Fruit fly (Drosophila melanogaster): ENCODE results near the gene CG5199.
A peak's percentile ranks its signal among the peaks of the same experiment; 100 is the strongest.

CG5199 gene

DNA sequence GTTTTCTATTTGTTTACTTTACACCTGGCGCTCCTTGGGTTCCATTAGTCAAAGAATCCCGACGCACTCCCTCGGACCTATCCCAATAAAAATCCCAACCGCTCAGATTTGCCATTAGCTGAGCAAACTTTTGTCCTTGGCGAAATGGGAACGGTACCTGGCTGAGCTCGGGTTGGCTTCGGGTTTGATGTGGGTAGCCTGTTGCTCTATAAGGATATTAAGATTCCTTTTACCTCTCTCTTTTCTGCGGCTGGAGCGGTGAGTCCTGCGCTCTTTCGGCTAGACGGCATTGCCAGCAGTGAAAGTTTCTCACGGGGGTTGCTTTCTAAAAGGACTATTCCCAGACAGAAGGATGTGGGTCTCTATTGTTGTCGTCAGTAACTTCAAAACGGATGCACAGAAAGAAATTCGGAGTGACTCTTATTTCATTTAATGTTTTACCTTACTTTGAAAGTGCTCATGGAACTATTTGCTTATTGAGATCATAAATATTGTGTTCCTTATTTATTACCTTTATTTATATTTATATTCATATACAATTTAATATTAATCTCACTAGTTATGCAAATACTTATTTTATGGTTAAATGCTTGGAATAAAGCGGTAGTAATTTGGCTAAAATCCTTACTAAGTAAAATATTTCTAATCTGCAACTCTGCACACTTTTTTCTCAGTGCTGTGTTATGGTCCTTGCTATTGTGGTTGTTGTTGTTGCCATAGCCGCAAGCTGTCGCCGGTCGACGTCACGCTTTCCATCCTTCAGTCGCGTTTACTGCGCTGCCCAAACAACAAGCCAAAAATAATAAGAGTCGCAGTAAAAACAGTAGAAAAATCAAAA is 10.8 kb downstream of the CG5199 start, which contains the start of gene CG5910 (continued):
- peak; percentile 78 for TF ChIP-seq Spps (tag; optimal IDR thresholded peaks at IDR 0.05)
- TF ChIP-seq Drgx (GFP tag; IDR thresholded peaks at IDR 0.05), result no peak
- TF ChIP-seq B-H2 (GFP tag; optimal IDR thresholded peaks at IDR 0.05), result peak; percentile 78
- TF ChIP-seq CG3847 (GFP tag; IDR thresholded peaks at IDR 0.05), result peak; percentile 80
- TF ChIP-seq scrt (GFP tag; optimal IDR thresholded peaks at IDR 0.05), result peak; percentile 98
- no peak for TF ChIP-seq CG12744 (GFP tag; optimal IDR thresholded peaks at IDR 0.05)

- TF ChIP-seq sr (GFP tag; IDR thresholded peaks at IDR 0.05) (peak; percentile 98), cwo (GFP tag; optimal IDR thresholded peaks at IDR 0.05) (peak; percentile 17), CG11247 (GFP tag; IDR thresholded peaks at IDR 0.05) (0 out of 2 replicates have a peak, but pooled peaks have one; percentile 9), Rfx (GFP tag; IDR thresholded peaks at IDR 0.05) (0 out of 2 replicates have a peak, but pooled peaks have one; percentile 5), CG17802 (tag; optimal IDR thresholded peaks at IDR 0.05) (no peak), CG12769 (tag; optimal IDR thresholded peaks at IDR 0.05) (peak; percentile 92), gro (GFP tag; optimal IDR thresholded peaks at IDR 0.05) (peak; percentile 37), nerfin-1 (tag; optimal IDR thresholded peaks at IDR 0.05) (no peak), Ptx1 (GFP tag; IDR thresholded peaks at IDR 0.05) (0 out of 2 replicates have a peak, but pooled peaks have one; percentile 5), CG12236 (GFP tag; optimal IDR thresholded peaks at IDR 0.05) (no peak), CG4424 (GFP tag; optimal IDR thresholded peaks at IDR 0.05) (no peak), chinmo (GFP tag; IDR thresholded peaks at IDR 0.05; ENCODE audit: partially characterized antibody) (peak; percentile 30; the same call in 1 of the 4 replicates), nau (GFP tag; optimal IDR thresholded peaks at IDR 0.05) (peak; percentile 92), crol (GFP tag; IDR thresholded peaks at IDR 0.05) (peak; percentile 25; the same call in 1 of the 2 replicates), CG4328 (GFP tag; optimal IDR thresholded peaks at IDR 0.05) (peak; percentile 44), sd (tag; optimal IDR thresholded peaks at IDR 0.05) (peak; percentile 5), CG10543 (GFP tag; optimal IDR thresholded peaks at IDR 0.05) (peak; percentile 53), Med (GFP tag) (peak; percentile 74), mirr (GFP tag; optimal IDR thresholded peaks at IDR 0.05) (peak; percentile 53)
Observed at dm6 chr3L:20440902-20441429, 11.7 kb downstream of the CG5199 start.

DNA sequence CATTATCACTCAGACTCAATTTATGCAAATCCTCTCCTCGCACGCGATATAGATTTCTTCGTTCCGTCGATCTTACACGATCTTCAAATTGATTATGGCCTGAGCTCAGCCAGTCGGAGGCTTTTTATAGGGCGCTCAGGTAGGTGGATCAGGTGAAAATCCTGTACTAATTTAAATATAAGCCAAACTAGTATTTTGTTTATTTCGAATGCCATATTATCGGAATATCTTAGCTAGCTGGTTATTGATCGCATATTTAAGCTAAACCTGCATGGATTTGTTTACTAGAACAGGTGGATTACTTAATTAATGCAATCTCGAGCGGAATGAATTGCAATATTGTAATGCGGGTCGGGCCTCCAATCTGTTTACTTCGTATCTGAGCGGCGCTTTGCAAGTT is 12.9 kb downstream of the CG5199 start, which contains the start of gene Hpd:
TSS of gene Hpd (minus strand) at position 101 of the 400 bp plus-strand sequence.
- TF ChIP-seq Max (GFP tag; optimal IDR thresholded peaks at IDR 0.05) (no peak), CG4730 (GFP tag; IDR thresholded peaks at IDR 0.05) (no peak), chinmo (GFP tag; IDR thresholded peaks at IDR 0.05; ENCODE audit: partially characterized antibody) (0 out of 4 replicates have a peak, but pooled peaks have one; percentile 8)

DNA sequence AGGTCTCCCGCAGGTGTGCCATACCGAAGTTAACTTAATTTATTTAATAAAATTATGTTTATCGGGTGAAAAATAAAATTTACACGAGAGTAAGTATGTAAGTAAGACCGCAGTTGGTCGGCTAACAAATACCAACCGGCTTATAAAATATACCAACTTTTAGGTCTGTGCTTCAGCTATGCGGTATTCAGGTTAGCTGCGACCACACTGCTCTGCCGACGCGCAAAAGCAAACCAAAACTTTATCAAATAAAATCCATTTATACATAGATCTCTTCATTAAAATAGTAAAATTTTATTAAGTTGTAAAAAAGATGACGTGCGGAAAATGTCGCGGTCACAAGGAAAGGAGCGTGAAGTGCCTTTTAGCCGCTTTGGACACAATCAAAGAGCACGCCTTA is 16.6 kb downstream of the CG5199 start, which contains the start of the genes mRpL15 and CtIP:
TSS of gene mRpL15 (minus strand) at position 141 of the 400 bp plus-strand sequence.
TSS of gene CtIP (plus strand) at position 182 of the 400 bp plus-strand sequence.
- TF ChIP-seq CG13287 (GFP tag; IDR thresholded peaks at IDR 0.05; ENCODE audit: partially characterized antibody), result peak; percentile 51; the same call in 1 of the 2 replicates
- TF ChIP-seq HmgZ (tag; optimal IDR thresholded peaks at IDR 0.05), result peak; percentile 15
- TF ChIP-seq CG3065 (GFP tag; optimal IDR thresholded peaks at IDR 0.05), result no peak
- no peak for TF ChIP-seq CG18619 (GFP tag; optimal IDR thresholded peaks at IDR 0.05)
- no peak for TF ChIP-seq Dbx (GFP tag; IDR thresholded peaks at IDR 0.05)
- no peak for TF ChIP-seq fd64A (GFP tag; optimal IDR thresholded peaks at IDR 0.05)
- TF ChIP-seq Sin3A (optimal IDR thresholded peaks at IDR 0.05), result peak; percentile 22
- peak; percentile 13 for TF ChIP-seq CG30020 (tag; optimal IDR thresholded peaks at IDR 0.05)
- TF ChIP-seq CG14014 (GFP tag; IDR thresholded peaks at IDR 0.05), result no peak
- peak in 1 of 2 experiments; percentile 29 for TF ChIP-seq Pdp1 (GFP tag; optimal IDR thresholded peaks at IDR 0.05)
- no peak for TF ChIP-seq Hand (GFP tag; optimal IDR thresholded peaks at IDR 0.05)
- no peak for TF ChIP-seq nerfin-2 (GFP tag; IDR thresholded peaks at IDR 0.05; ENCODE audit: partially characterized antibody)
- no peak for TF ChIP-seq CG12071 (GFP tag; optimal IDR thresholded peaks at IDR 0.05)
- TF ChIP-seq bowl (GFP tag; IDR thresholded peaks at IDR 0.05), result no peak
- TF ChIP-seq CG15011 (GFP tag; optimal IDR thresholded peaks at IDR 0.05), result no peak
- peak; percentile 49 for TF ChIP-seq CG17186 (GFP tag; optimal IDR thresholded peaks at IDR 0.05)
- no peak for TF ChIP-seq CG10543 (GFP tag; optimal IDR thresholded peaks at IDR 0.05)
- no peak for TF ChIP-seq zf30C (GFP tag; optimal IDR thresholded peaks at IDR 0.05)
